Worm (Caenorhabditis elegans) whole organism, late embryonic: Measurements from ENCODE around the gene F42A10.5.

Source experiments
- C08G9.2 ChIP-seq: sonication (generic microtip); optimal IDR thresholded peaks from 2 replicates; lab custom pipeline; 2016; ENCODE audit warnings: mild to moderate bottlenecking, missing genetic modification characterization, moderate library complexity, missing compliant biosample characterization
- C38D4.7 ChIP-seq: fragments of 200-800 bp; sonication (Bioruptor generic); optimal IDR thresholded peaks from 2 replicates; lab custom pipeline; 2018; ENCODE audit warnings: mild to moderate bottlenecking, missing genetic modification characterization, moderate library complexity, missing compliant biosample characterization
- K02D7.2 ChIP-seq: sonication (generic microtip); optimal IDR thresholded peaks from 2 replicates; lab custom pipeline; 2017; ENCODE audit warnings: mild to moderate bottlenecking, missing genetic modification characterization, missing compliant biosample characterization
- T23F11.4 ChIP-seq: fragments of 200-800 bp; sonication (Bioruptor generic); optimal IDR thresholded peaks from 2 replicates; lab custom pipeline; 2018; ENCODE audit warnings: mild to moderate bottlenecking, missing genetic modification characterization, missing compliant biosample characterization
- Y22D7AL.16 ChIP-seq: sonication (generic microtip); optimal IDR thresholded peaks from 2 replicates; lab custom pipeline; 2016; ENCODE audit warnings: missing genetic modification characterization, missing compliant biosample characterization
- ceh-18 ChIP-seq: sonication (generic microtip); optimal IDR thresholded peaks from 2 replicates; lab custom pipeline; 2016; ENCODE audit warnings: missing genetic modification characterization, missing compliant biosample characterization
- ceh-19 ChIP-seq: fragments of 200-800 bp; sonication (Bioruptor generic); optimal IDR thresholded peaks from 2 replicates; lab custom pipeline; 2018; ENCODE audit warnings: mild to moderate bottlenecking, missing genetic modification characterization, missing compliant biosample characterization
- ceh-22 ChIP-seq: sonication (generic microtip); optimal IDR thresholded peaks from 2 replicates; lab custom pipeline; 2017; ENCODE audit warnings: missing biosample characterization, missing genetic modification characterization
- ceh-24 ChIP-seq: sonication (generic microtip); optimal IDR thresholded peaks from 2 replicates; lab custom pipeline; 2016; ENCODE audit warnings: mild to moderate bottlenecking, missing genetic modification characterization, missing compliant biosample characterization
- ceh-30 ChIP-seq: fragments of 150-350 bp; optimal IDR thresholded peaks from 2 replicates; lab custom pipeline; 2014; ENCODE audit warnings: missing biosample characterization, missing genetic modification characterization
- ceh-31 ChIP-seq: sonication (generic microtip); optimal IDR thresholded peaks from 2 replicates; lab custom pipeline; 2016; ENCODE audit warnings: missing genetic modification characterization, missing compliant biosample characterization
- ceh-48 ChIP-seq: sonication (generic microtip); optimal IDR thresholded peaks from 2 replicates; lab custom pipeline; 2016; ENCODE audit warnings: missing genetic modification characterization, inconsistent platforms, missing compliant biosample characterization
- ceh-6 ChIP-seq: fragments of 200-800 bp; sonication (Bioruptor generic); optimal IDR thresholded peaks from 2 replicates; lab custom pipeline; 2018; ENCODE audit warnings: mild to moderate bottlenecking, missing genetic modification characterization, missing compliant biosample characterization
- che-1 ChIP-seq: sonication (generic microtip); optimal IDR thresholded peaks from 2 replicates; lab custom pipeline; 2016; ENCODE audit warnings: mild to moderate bottlenecking, missing genetic modification characterization, missing compliant biosample characterization
- elt-2 ChIP-seq: sonication (generic microtip); optimal IDR thresholded peaks from 2 replicates; lab custom pipeline; 2016; ENCODE audit warnings: missing genetic modification reagents, missing genetic modification characterization, missing compliant biosample characterization
- ets-4 ChIP-seq: sonication (generic microtip); optimal IDR thresholded peaks from 2 replicates; lab custom pipeline; 2016; ENCODE audit warnings: missing genetic modification characterization, missing compliant biosample characterization
- fax-1 ChIP-seq: sonication (generic microtip); optimal IDR thresholded peaks from 2 replicates; lab custom pipeline; 2016; ENCODE audit warnings: missing genotype, missing genetic modification characterization, missing compliant biosample characterization
- fkh-10 ChIP-seq: fragments of 150-350 bp; optimal IDR thresholded peaks from 2 replicates; lab custom pipeline; 2014; ENCODE audit warnings: missing biosample characterization, missing genetic modification reagents, missing genetic modification characterization
- fkh-6 ChIP-seq: sonication (generic microtip); optimal IDR thresholded peaks from 2 replicates; lab custom pipeline; 2016; ENCODE audit warnings: missing genetic modification characterization, missing compliant biosample characterization
- gmeb-2 ChIP-seq: sonication (generic microtip); optimal IDR thresholded peaks from 2 replicates; lab custom pipeline; 2016; ENCODE audit warnings: missing genetic modification characterization, inconsistent platforms, missing compliant biosample characterization
- hlh-13 ChIP-seq: fragments of 200-800 bp; sonication (Bioruptor generic); optimal IDR thresholded peaks from 2 replicates; lab custom pipeline; 2018; ENCODE audit warnings: mild to moderate bottlenecking, missing genetic modification characterization, missing compliant biosample characterization
- hlh-30 ChIP-seq: sonication (generic microtip); optimal IDR thresholded peaks from 2 replicates; lab custom pipeline; 2017; ENCODE audit warnings: antibody characterized with exemption, missing genetic modification characterization, missing compliant biosample characterization; ENCODE audit not compliant: insufficient read depth
- hlh-6 ChIP-seq: sonication (generic microtip); optimal IDR thresholded peaks from 2 replicates; lab custom pipeline; 2016; ENCODE audit warnings: missing genotype, missing genetic modification characterization, missing compliant biosample characterization
- lin-11 ChIP-seq: fragments of 200-800 bp; sonication (Bioruptor generic); optimal IDR thresholded peaks from 2 replicates; lab custom pipeline; 2018; ENCODE audit warnings: mild to moderate bottlenecking, missing genetic modification characterization, missing compliant biosample characterization
- pat-9 ChIP-seq: fragments of 200-800 bp; sonication (Bioruptor generic); optimal IDR thresholded peaks from 2 replicates; lab custom pipeline; 2018; ENCODE audit warnings: mild to moderate bottlenecking, missing genetic modification characterization, moderate library complexity, missing compliant biosample characterization
- pax-1 ChIP-seq: fragments of 150-350 bp; optimal IDR thresholded peaks from 2 replicates; lab custom pipeline; 2014; ENCODE audit warnings: missing biosample characterization, missing genetic modification characterization
- pha-2 ChIP-seq: sonication (generic microtip); optimal IDR thresholded peaks from 2 replicates; lab custom pipeline; 2017; ENCODE audit warnings: mild to moderate bottlenecking, missing genetic modification characterization, missing compliant biosample characterization
- pha-4 ChIP-seq: fragments of 150-350 bp; optimal IDR thresholded peaks from 2 replicates; lab custom pipeline; 2018; ENCODE audit warnings: missing biosample characterization, missing genetic modification reagents, missing genetic modification characterization
- pqm-1 ChIP-seq: sonication (generic microtip); optimal IDR thresholded peaks from 2 replicates; lab custom pipeline; 2016; ENCODE audit warnings: missing genetic modification characterization, missing compliant biosample characterization
- pros-1 ChIP-seq: fragments of 150-350 bp; optimal IDR thresholded peaks from 2 replicates; lab custom pipeline; 2014; ENCODE audit warnings: missing biosample characterization, missing genetic modification reagents, missing genetic modification characterization
- ref-2 ChIP-seq: sonication (generic microtip); optimal IDR thresholded peaks from 2 replicates; lab custom pipeline; 2016; ENCODE audit warnings: missing genetic modification characterization, missing compliant biosample characterization
- rnt-1 ChIP-seq: sonication (generic microtip); optimal IDR thresholded peaks from 2 replicates; lab custom pipeline; 2016; ENCODE audit warnings: missing genetic modification characterization, missing compliant biosample characterization
- sdc-2 ChIP-seq: sonication (generic microtip); optimal IDR thresholded peaks from 2 replicates; lab custom pipeline; 2016; ENCODE audit warnings: missing genotype, missing genetic modification characterization, missing compliant biosample characterization
- sox-4 ChIP-seq: sonication (generic microtip); optimal IDR thresholded peaks from 2 replicates; lab custom pipeline; 2017; ENCODE audit warnings: mild to moderate bottlenecking, missing genetic modification characterization, inconsistent platforms, missing compliant biosample characterization
- tbx-2 ChIP-seq: sonication (generic microtip); optimal IDR thresholded peaks from 2 replicates; lab custom pipeline; 2016; ENCODE audit warnings: missing genetic modification characterization, missing compliant biosample characterization
- ttx-3 ChIP-seq: sonication (generic microtip); optimal IDR thresholded peaks from 2 replicates; lab custom pipeline; 2016; ENCODE audit warnings: missing genetic modification reagents, missing genetic modification characterization, missing compliant biosample characterization
- unc-42 ChIP-seq: sonication (generic microtip); optimal IDR thresholded peaks from 2 replicates; lab custom pipeline; 2016; ENCODE audit warnings: missing genotype, missing genetic modification characterization, missing compliant biosample characterization

The F42A10.5 gene

ce11 chrIII:6135211-6135610, 38.1 kb downstream of the F42A10.5 start:
- TF ChIP-seq ceh-19 (GFP tag; lab: Kevin White, UChicago) = peak; percentile 10
- TF ChIP-seq pqm-1 (tag; lab: Kevin White, UChicago) = no peak
- no peak for TF ChIP-seq hlh-13
- no peak for TF ChIP-seq fkh-10
- no peak for TF ChIP-seq fax-1 (tag; lab: Kevin White, UChicago)
- no peak for TF ChIP-seq C08G9.2
- TF ChIP-seq ceh-48 = no peak
- peak; percentile 22 for TF ChIP-seq sdc-2 (tag; lab: Kevin White, UChicago)
- TF ChIP-seq fkh-6 (tag; lab: Kevin White, UChicago) = no peak
- no peak for TF ChIP-seq ets-4 (tag; lab: Kevin White, UChicago)
- no peak for TF ChIP-seq hlh-6 (tag; lab: Kevin White, UChicago)
- TF ChIP-seq che-1 (tag; lab: Kevin White, UChicago) = no peak
- TF ChIP-seq ceh-30 (tag; lab: Kevin White, UChicago) = no peak
- TF ChIP-seq tbx-2 (tag; lab: Kevin White, UChicago) = peak; percentile 29
- peak; percentile 74 for TF ChIP-seq unc-42 (tag; lab: Kevin White, UChicago)
- no peak for TF ChIP-seq hlh-30 (tag; lab: Kevin White, UChicago)
- no peak for TF ChIP-seq T23F11.4 (GFP tag; lab: Kevin White, UChicago)
- TF ChIP-seq ceh-31 (tag; lab: Kevin White, UChicago) = peak; percentile 42
- no peak for TF ChIP-seq pha-4
- TF ChIP-seq pros-1 = no peak
- TF ChIP-seq ref-2 (tag; lab: Kevin White, UChicago) = peak; percentile 30

DNA sequence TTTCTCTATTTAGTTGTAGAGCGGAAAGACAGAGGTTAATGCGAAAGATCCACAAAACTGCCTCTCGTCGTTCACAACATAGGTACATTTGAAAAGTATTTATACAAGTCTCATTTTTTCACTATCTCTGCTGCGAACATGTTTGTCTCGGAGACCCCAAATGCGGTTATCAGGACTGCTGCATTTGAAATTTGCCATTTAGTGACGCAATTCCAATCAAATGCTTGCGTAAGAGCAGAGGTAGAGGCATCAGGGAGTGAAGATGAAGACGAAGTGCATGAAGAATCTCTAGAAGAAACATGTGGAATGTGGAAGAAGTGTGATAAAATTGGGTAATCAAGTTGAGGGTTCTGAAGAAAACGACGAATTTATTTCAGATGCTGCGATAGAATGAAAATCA, 39.2 kb downstream of the F42A10.5 start:
- TF ChIP-seq elt-2 (peak; percentile 47), pax-1 (tag; lab: Kevin White, UChicago) (no peak)

DNA sequence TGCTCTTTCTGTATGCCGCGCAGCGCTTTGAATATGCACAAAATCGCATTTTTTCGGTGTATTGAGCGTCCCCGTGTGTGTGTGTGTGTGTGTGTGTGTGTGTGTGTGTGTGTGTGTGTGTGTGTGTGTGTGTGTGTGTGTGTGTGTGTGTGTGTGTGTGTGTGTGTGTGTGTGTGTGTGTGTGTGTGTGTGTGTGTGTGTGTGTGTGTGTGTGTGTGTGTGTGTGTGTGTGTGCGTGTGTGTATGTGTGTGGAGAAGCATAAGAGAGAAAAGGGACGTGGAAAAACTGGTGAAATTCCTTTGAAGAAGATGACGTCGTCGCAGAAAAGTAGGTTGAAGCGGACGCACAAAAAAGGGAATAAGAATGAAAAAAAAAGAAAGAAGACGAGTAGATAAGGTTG, 39.9 kb downstream of the F42A10.5 start:
- TF ChIP-seq unc-42 (tag; lab: Kevin White, UChicago) = peak; percentile 34
- TF ChIP-seq T23F11.4 (GFP tag; lab: Kevin White, UChicago) = peak; percentile 65
- TF ChIP-seq gmeb-2 (tag; lab: Kevin White, UChicago) = peak; percentile 71
- peak; percentile 63 for TF ChIP-seq C38D4.7 (GFP tag; lab: Kevin White, UChicago)
- TF ChIP-seq fkh-6 (tag; lab: Kevin White, UChicago) = peak; percentile 7
- peak; percentile 15 for TF ChIP-seq ceh-24 (tag; lab: Kevin White, UChicago)
- TF ChIP-seq che-1 (tag; lab: Kevin White, UChicago) = peak; percentile 49
- peak; percentile 54 for TF ChIP-seq elt-2
- TF ChIP-seq hlh-13 = peak; percentile 44
- TF ChIP-seq ceh-18 (tag; lab: Kevin White, UChicago) = peak; percentile 39
- peak; percentile 12 for TF ChIP-seq lin-11 (tag; lab: Kevin White, UChicago)
- TF ChIP-seq Y22D7AL.16 (tag; lab: Kevin White, UChicago) = peak; percentile 5
- peak; percentile 60 for TF ChIP-seq sox-4
- peak; percentile 59 for TF ChIP-seq ceh-6 (GFP tag; lab: Kevin White, UChicago)
- peak; percentile 67 for TF ChIP-seq K02D7.2 (tag; lab: Kevin White, UChicago)
- peak; percentile 3 for TF ChIP-seq C08G9.2
- TF ChIP-seq pat-9 (tag; lab: Kevin White, UChicago) = peak; percentile 65
- TF ChIP-seq ceh-19 (GFP tag; lab: Kevin White, UChicago) = peak; percentile 59
- peak; percentile 3 for TF ChIP-seq ceh-31 (tag; lab: Kevin White, UChicago)
- TF ChIP-seq tbx-2 (tag; lab: Kevin White, UChicago) = peak; percentile 49
- TF ChIP-seq pha-2 (tag; lab: Kevin White, UChicago) = peak; percentile 27
- TF ChIP-seq, all 69 proteins: peak for 21; not testable (repeated sequence) for 48

- TF ChIP-seq ceh-22 (tag; lab: Kevin White, UChicago) = no peak
- peak; percentile 39 for TF ChIP-seq elt-2
- no peak for TF ChIP-seq C38D4.7 (GFP tag; lab: Kevin White, UChicago)
- peak; percentile 42 for TF ChIP-seq rnt-1 (tag; lab: Kevin White, UChicago)
- no peak for TF ChIP-seq pat-9 (tag; lab: Kevin White, UChicago)
- no peak for TF ChIP-seq ttx-3
These were observed 41.2 kb downstream of the F42A10.5 start for ce11 chrIII:6132068-6132467.
